Worm (Caenorhabditis elegans): ENCODE results near the gene srg-59.

Gene srg-59

DNA sequence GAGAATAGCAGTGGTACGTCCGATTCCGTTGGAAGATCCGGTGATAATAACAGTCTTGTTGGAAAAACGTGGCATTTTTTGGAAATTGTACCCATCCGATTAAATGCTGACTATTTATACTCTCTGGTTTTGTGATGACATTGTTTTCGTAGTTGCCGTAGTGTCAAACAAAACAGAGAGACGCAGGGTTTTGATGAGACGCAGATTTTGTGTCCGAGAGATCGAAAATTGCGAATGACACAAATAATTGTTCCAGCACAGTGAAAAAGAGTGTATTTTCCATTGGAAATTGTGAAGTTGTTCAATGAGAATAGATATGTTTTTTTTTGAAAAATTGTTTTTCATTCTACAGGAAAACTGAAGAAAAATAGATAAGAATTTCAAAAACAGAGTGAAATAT is 38.0 kb upstream of the srg-59 start, which contains the start of gene R05D8.7:
R05D8.7 (minus strand) TSS at position 104 of the 400 bp plus-strand sequence.
- TF ChIP-seq nhr-20 (tag; optimal IDR thresholded peaks at IDR 0.05) = peak; percentile 57
- TF ChIP-seq ceh-8 (GFP tag; optimal IDR thresholded peaks at IDR 0.05) = no peak
- no peak for TF ChIP-seq isw-1 (GFP tag; IDR thresholded peaks at IDR 0.05)
- no peak for TF ChIP-seq mdl-1 (tag; optimal IDR thresholded peaks at IDR 0.05)
- no peak for TF ChIP-seq nhr-11 (tag; optimal IDR thresholded peaks at IDR 0.05)
- no peak for TF ChIP-seq unc-30 (tag; optimal IDR thresholded peaks at IDR 0.05)
- peak; percentile 32 for TF ChIP-seq skn-1 (tag; optimal IDR thresholded peaks at IDR 0.05)

DNA sequence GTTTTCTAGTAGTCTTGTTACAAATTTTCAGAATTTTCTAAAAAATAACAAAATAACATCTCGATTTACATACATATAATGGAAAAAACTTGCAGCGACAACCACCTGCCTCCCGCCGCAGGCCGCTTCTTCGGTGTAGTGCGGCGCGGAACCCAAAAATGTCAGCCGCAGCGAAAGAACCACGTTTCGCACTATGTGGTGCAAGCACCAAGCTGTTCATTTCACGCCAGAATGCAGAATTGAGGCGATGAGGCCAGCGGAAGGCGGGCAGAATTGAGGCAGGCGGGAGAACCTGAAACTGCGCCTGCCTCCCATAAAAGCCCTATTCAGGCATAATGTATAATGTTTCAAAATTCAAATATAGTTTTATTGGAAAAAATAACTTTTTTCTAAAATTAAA is 36.3 kb upstream of the srg-59 start:
- TF ChIP-seq pax-3 (tag; optimal IDR thresholded peaks at IDR 0.05) (no peak), nhr-90 (tag; optimal IDR thresholded peaks at IDR 0.05; ENCODE audit: poor library complexity) (no peak), vab-15 (tag; optimal IDR thresholded peaks at IDR 0.05) (no peak), pqm-1 (tag; optimal IDR thresholded peaks at IDR 0.05) (no peak), rnt-1 (tag; optimal IDR thresholded peaks at IDR 0.05) (no peak), snu-23 (GFP tag; optimal IDR thresholded peaks at IDR 0.05) (no peak), ceh-63 (GFP tag; optimal IDR thresholded peaks at IDR 0.05) (no peak), hlh-17 (GFP tag; optimal IDR thresholded peaks at IDR 0.05; ENCODE audit: borderline replicate concordance) (no peak), zip-4 (GFP tag; optimal IDR thresholded peaks at IDR 0.05) (no peak), nhr-85 (tag) (no peak), ztf-11 (tag; optimal IDR thresholded peaks at IDR 0.05) (no peak), nhr-71 (tag; optimal IDR thresholded peaks at IDR 0.05) (no peak), ceh-8 (GFP tag; optimal IDR thresholded peaks at IDR 0.05) (no peak), lin-39 (tag; optimal IDR thresholded peaks at IDR 0.05) (no peak)

DNA sequence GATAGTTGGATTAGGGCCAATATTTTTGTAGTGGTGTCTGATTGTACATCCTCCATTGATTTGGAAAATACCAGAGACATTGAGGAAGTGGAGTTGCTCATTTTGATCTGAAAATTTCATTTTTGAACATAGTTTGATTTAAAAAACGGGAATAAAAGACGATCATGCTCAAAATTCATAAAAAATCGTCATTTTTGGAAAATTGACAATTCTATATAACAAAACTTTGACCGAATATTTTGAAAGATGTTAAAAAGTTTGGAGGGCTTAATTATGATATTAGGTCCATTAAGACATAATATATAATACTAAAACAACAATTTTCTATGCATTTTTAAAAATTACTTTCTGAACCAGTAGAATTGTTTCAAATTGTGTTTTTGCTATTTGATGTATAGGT is 34.3 kb upstream of the srg-59 start, which contains the start of gene srg-58:
srg-58 (minus strand) TSS at position 101 of the 400 bp plus-strand sequence.
- no peak for TF ChIP-seq dsc-1 (tag; optimal IDR thresholded peaks at IDR 0.05)
- no peak for TF ChIP-seq tlp-1 (tag; optimal IDR thresholded peaks at IDR 0.05)
- TF ChIP-seq unc-130 (tag; optimal IDR thresholded peaks at IDR 0.05) = no peak
- TF ChIP-seq isw-1 (GFP tag; IDR thresholded peaks at IDR 0.05) = no peak
- TF ChIP-seq zag-1 (tag; optimal IDR thresholded peaks at IDR 0.05) = no peak
- TF ChIP-seq nhr-47 (tag; optimal IDR thresholded peaks at IDR 0.05) = no peak
- TF ChIP-seq nhr-90 (tag; optimal IDR thresholded peaks at IDR 0.05; ENCODE audit: poor library complexity) = no peak
- no peak for TF ChIP-seq nhr-11 (tag; optimal IDR thresholded peaks at IDR 0.05)

DNA sequence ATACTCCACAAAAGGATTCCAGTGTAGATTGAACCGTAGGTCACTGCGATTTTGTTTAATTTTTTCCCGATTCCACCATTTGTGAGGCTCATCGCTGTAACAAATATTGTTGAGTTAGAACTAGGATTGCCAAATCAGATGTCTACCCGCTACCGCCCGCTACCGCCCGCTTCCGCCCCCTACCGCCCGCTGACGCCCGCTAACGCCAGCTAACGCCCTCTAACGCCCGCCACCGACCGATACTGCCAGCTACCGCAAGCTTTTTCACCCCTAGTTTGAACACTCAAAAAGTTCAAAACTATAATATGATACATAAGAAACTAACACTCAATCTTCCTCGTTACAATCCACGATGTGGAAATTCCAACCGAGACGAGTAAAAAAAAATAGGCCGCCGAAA is 33.3 kb upstream of the srg-59 start:
- TF ChIP-seq lin-13 (GFP tag; optimal IDR thresholded peaks at IDR 0.05) (no peak), efl-1 (optimal IDR thresholded peaks at IDR 0.05) (no peak), efl-1 (GFP tag; optimal IDR thresholded peaks at IDR 0.05 in 1 of 2) (no peak)

DNA sequence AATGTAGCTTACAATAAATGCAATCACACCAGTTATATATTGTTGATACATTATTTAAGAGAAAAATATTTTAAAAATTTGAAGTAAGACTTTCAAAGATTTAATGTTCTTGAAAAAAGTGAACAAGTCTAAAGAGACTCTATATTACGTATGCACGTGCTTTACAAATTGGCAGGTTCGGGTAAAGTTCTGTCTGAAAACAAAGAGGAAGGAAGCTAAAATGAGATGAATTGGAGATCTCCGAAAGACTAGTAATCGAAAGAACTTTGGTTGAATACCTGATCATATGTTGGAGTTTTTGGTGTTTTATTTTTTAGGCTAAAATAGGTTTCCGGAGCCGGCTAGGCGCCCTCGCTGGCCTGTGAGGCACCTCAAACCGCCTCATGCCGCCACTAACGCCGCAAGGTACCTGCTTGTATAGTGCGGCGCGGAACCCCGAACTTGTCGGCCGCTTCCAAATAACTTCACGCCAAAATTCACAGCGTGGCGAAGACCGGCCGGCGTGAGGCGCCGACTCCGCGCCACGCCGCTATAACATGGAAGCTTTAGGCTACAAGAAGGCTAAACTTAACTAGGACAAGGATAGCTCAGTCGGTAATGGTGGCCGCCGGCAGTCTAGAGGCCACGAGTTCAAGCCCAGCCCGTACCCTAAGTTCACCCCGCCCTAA is 32.2 kb upstream of the srg-59 start, which contains the start of gene srx-28:
srx-28 (minus strand) TSS at position 51 of the 668 bp plus-strand sequence.
- TF ChIP-seq snpc-4 (tag; optimal IDR thresholded peaks at IDR 0.05) = peak; percentile 8
- TF ChIP-seq fkh-8 (tag; optimal IDR thresholded peaks at IDR 0.05) = no peak

DNA sequence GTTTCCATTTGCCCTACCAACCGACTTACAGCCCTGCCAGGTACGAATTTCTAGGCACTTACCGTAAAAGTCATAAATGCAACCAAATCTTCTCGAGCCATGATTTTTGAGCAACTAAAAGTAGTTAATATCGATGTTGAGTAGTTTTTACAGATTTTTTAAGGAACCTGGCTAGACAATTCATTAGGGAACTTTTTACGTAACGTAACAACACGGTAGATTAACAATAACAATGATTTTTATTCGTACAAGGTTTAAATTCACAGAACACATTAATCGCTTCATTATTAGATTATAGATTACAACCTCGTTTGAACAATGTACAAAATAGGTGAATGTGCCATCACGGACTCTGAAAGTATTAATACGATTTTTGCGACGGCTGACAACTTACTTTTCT is 27.9 kb upstream of the srg-59 start, which contains the start of gene srx-26:
srx-26 (minus strand) TSS at position 101 of the 400 bp plus-strand sequence.
- TF ChIP-seq ama-1 (optimal IDR thresholded peaks at IDR 0.05) (no peak), mab-9 (GFP tag; IDR thresholded peaks at IDR 0.05) (no peak), unc-30 (tag; optimal IDR thresholded peaks at IDR 0.05) (no peak), lin-15B (tag; optimal IDR thresholded peaks at IDR 0.05) (no peak), nhr-90 (tag; optimal IDR thresholded peaks at IDR 0.05; ENCODE audit: poor library complexity) (no peak), C16A3.4 (tag; optimal IDR thresholded peaks at IDR 0.05) (no peak), aly-2 (tag; optimal IDR thresholded peaks at IDR 0.05) (no peak), swsn-7 (tag; optimal IDR thresholded peaks at IDR 0.05) (no peak), egl-27 (tag; optimal IDR thresholded peaks at IDR 0.05) (no peak), ceh-90 (tag; optimal IDR thresholded peaks at IDR 0.05) (no peak)

Data from whole organism, L1 larva.